Fruit fly (Drosophila melanogaster): ENCODE measurements around the gene CG31560.

DNA sequence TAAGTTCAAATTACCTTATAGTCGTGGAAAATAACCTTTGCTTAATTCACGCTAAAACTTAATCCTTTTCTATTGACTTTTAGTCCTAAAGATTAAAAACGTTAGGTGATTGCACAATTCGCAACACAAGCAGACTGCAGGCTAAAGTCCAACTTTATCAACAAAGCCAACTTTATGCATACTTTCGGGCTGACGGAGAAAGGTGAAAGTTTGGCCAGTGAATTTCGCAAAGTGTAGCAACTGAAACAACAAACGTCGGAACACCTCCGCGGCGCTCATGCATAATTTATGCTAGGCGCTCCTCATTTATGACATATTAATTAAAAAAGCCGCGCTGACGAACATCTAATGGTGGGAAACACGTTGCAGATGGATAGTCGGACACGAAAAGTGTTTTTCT, 39.8 kb upstream of the CG31560 start:
- TF ChIP-seq psq (optimal IDR thresholded peaks at IDR 0.05) (no peak), Myc (optimal IDR thresholded peaks at IDR 0.05) (no peak)
